Worm (Caenorhabditis elegans) whole organism, young adult: ENCODE measurements around the gene C56E6.7.

Experiments
- D2030.7 ChIP-seq: fragments of 200-800 bp; sonication (Bioruptor generic); IDR thresholded peaks from 2 replicates; pipeline ENCODE4 v1.3.6; 2022; ENCODE audit warnings: missing genetic modification reagents, missing genetic modification characterization, missing compliant biosample characterization
- F57A8.1 ChIP-seq: fragments of 200-800 bp; sonication (Bioruptor generic); optimal IDR thresholded peaks from 2 replicates; lab custom pipeline; 2018; ENCODE audit warnings: mild to moderate bottlenecking, missing genetic modification characterization, moderate library complexity, missing compliant biosample characterization
- Y79H2A.3 ChIP-seq: fragments of 200-800 bp; sonication (Bioruptor generic); conservative IDR thresholded peaks from 2 replicates; pipeline ENCODE4 v1.3.6; 2022; ENCODE audit warnings: missing genetic modification reagents, missing genetic modification characterization, missing compliant biosample characterization
- cebp-2 ChIP-seq: fragments of 200-800 bp; sonication (Bioruptor generic); IDR thresholded peaks from 2 replicates; pipeline ENCODE4 v1.3.6; 2022; ENCODE audit warnings: missing genetic modification characterization, missing compliant biosample characterization
- chd-7 ChIP-seq: sonication (generic microtip); optimal IDR thresholded peaks from 2 replicates; lab custom pipeline; 2016; ENCODE audit warnings: mild to moderate bottlenecking, missing genetic modification characterization, moderate library complexity, missing compliant biosample characterization
- dpl-1 ChIP-seq: fragments of 150-350 bp; optimal IDR thresholded peaks from 2 replicates; lab custom pipeline; 2014; ENCODE audit warnings: missing biosample characterization, missing genetic modification reagents, missing genetic modification characterization
- nhr-90 ChIP-seq: sonication (generic microtip); optimal IDR thresholded peaks from 2 replicates; lab custom pipeline; 2016; ENCODE audit warnings: missing genotype, mild to moderate bottlenecking, missing genetic modification characterization, missing compliant biosample characterization
- pha-4 ChIP-seq: fragments of 150-350 bp; sonication (generic microtip); optimal IDR thresholded peaks from 2 replicates; lab custom pipeline; 2014; ENCODE audit warnings: missing biosample characterization, missing genetic modification reagents, missing genetic modification characterization
- snpc-4 ChIP-seq, 5 experiments: fragments of 150-350 bp in 1 of 5; sonication (generic microtip) in 4 of 5; optimal IDR thresholded peaks; 2 replicates each; lab custom pipeline; 2014 to 2018; ENCODE audit warnings: missing genetic modification characterization in 5 of 5, missing biosample characterization in 3 of 5, antibody characterized with exemption in 2 of 5, mild to moderate bottlenecking in 2 of 5, missing compliant biosample characterization in 2 of 5, missing genotype in 2 of 5, moderate library complexity in 2 of 5, missing genetic modification reagents in 1 of 5

- TF ChIP-seq dpl-1 (GFP tag; lab: Kevin White, UChicago) = no peak
- TF ChIP-seq chd-7 (tag; lab: Kevin White, UChicago) = no peak
- TF ChIP-seq pha-4 (tag; lab: Kevin White, UChicago) = no peak
- TF ChIP-seq Y79H2A.3 (GFP tag; lab: Robert Waterston, UW) = no peak
- TF ChIP-seq F57A8.1 (GFP tag; lab: Kevin White, UChicago) = no peak
- TF ChIP-seq nhr-90 = no peak
- no peak for TF ChIP-seq snpc-4 (GFP tag; optimal IDR thresholded peaks at IDR 0.05; lab: Kevin White, UChicago)
- TF ChIP-seq snpc-4 (tag; optimal IDR thresholded peaks at IDR 0.05; lab: Kevin White, UChicago) = no peak
- no peak for TF ChIP-seq D2030.7
- no peak for TF ChIP-seq cebp-2 (GFP tag; lab: Robert Waterston, UW)
Measured at ce11 chrII:6476655-6477054, 39.7 kb upstream of the C56E6.7 start, which contains the start of gene T28D9.4.
